Worm (Caenorhabditis elegans): ENCODE data around the gene C28G1.6.
A peak's percentile ranks its signal among the peaks of the same experiment; 100 is the strongest.

The C28G1.6 gene

ce11 chrX:8818438-8818837 is 12.6 kb downstream of the C28G1.6 start:
- TF ChIP-seq ctbp-1 (GFP tag; IDR thresholded peaks at IDR 0.05) (peak; percentile 32; the same call in 1 of the 2 replicates), madf-5 (GFP tag; IDR thresholded peaks at IDR 0.05) (peak; percentile 36 to 58; a peak in 1 of 4 replicates), lin-1 (GFP tag; IDR thresholded peaks at IDR 0.05) (0 out of 2 replicates have a peak, but pooled peaks have one; percentile 9), arid-1 (GFP tag; conservative IDR thresholded peaks at IDR 0.05) (0 out of 2 replicates have a peak, but pooled peaks have one; percentile 12), madf-9 (GFP tag; conservative IDR thresholded peaks at IDR 0.05) (peak; percentile 26; the same call in 1 of the 2 replicates), dmd-8 (GFP tag; IDR thresholded peaks at IDR 0.05) (peak; percentile 53; the same call in 1 of the 2 replicates), hmg-1.1 (GFP tag; IDR thresholded peaks at IDR 0.05) (peak; percentile 26; the same call in 1 of the 2 replicates), lin-38 (GFP tag; IDR thresholded peaks at IDR 0.05) (peak; percentile 55), dmd-9 (GFP tag; IDR thresholded peaks at IDR 0.05) (0 out of 2 replicates have a peak, but pooled peaks have one; percentile 27), vab-7 (GFP tag; IDR thresholded peaks at IDR 0.05) (peak; percentile 43; the same call in 1 of the 2 replicates), D1046.2 (GFP tag; IDR thresholded peaks at IDR 0.05) (peak; percentile 62; the same call in 1 of the 2 replicates), F26F4.8 (GFP tag; conservative IDR thresholded peaks at IDR 0.05) (peak; percentile 69; the same call in 1 of the 2 replicates), mes-2 (tag; optimal IDR thresholded peaks at IDR 0.05; ENCODE audit: poor library complexity, severe bottlenecking) (peak; percentile 12), egl-43 (GFP tag; IDR thresholded peaks at IDR 0.05) (peak; percentile 76), snpc-1.2 (GFP tag; IDR thresholded peaks at IDR 0.05) (peak; percentile 46; the same call in 1 of the 2 replicates), lim-7 (GFP tag; IDR thresholded peaks at IDR 0.05) (peak; percentile 57; the same call in 1 of the 2 replicates), Y48G9A.11 (GFP tag; IDR thresholded peaks at IDR 0.05) (0 out of 2 replicates have a peak, but pooled peaks have one; percentile 19), mxl-2 (GFP tag; conservative IDR thresholded peaks at IDR 0.05) (0 out of 2 replicates have a peak, but pooled peaks have one; percentile 26)

ce11 chrX:8817929-8818328 is 13.1 kb downstream of the C28G1.6 start:
- TF ChIP-seq nhr-10 (tag; optimal IDR thresholded peaks at IDR 0.05) (no peak), jun-1 (tag; optimal IDR thresholded peaks at IDR 0.05) (no peak), F49E8.2 (tag; optimal IDR thresholded peaks at IDR 0.05; ENCODE audit: borderline replicate concordance) (no peak), ceh-44 (GFP tag; IDR thresholded peaks at IDR 0.05) (0 out of 2 replicates have a peak, but pooled peaks have one; percentile 10), ceh-62 (tag; optimal IDR thresholded peaks at IDR 0.05) (no peak), daf-16 (GFP tag; optimal IDR thresholded peaks at IDR 0.05) (no peak), daf-16 (tag; optimal IDR thresholded peaks at IDR 0.05) (peak; percentile 53), F37D6.2 (tag; optimal IDR thresholded peaks at IDR 0.05) (no peak), php-3 (GFP tag; IDR thresholded peaks at IDR 0.05) (0 out of 2 replicates have a peak, but pooled peaks have one; percentile 41), dmd-9 (GFP tag; IDR thresholded peaks at IDR 0.05) (no peak), lim-7 (GFP tag; IDR thresholded peaks at IDR 0.05) (peak; percentile 82), F44E2.7 (GFP tag; IDR thresholded peaks at IDR 0.05) (peak; percentile 89; the same call in 1 of the 2 replicates), nhr-48 (tag; optimal IDR thresholded peaks at IDR 0.05) (no peak), cey-2 (tag; optimal IDR thresholded peaks at IDR 0.05; ENCODE audit: borderline replicate concordance, insufficient read depth) (no peak), ces-1 (GFP tag; optimal IDR thresholded peaks at IDR 0.05) (no peak), vab-7 (GFP tag; IDR thresholded peaks at IDR 0.05) (peak; percentile 61; the same call in 1 of the 2 replicates), nhr-41 (GFP tag; IDR thresholded peaks at IDR 0.05) (peak; percentile 72), lin-13 (GFP tag; optimal IDR thresholded peaks at IDR 0.05) (no peak), tra-1 (GFP tag; IDR thresholded peaks at IDR 0.05) (peak; percentile 66; the same call in 1 of the 2 replicates), unc-62 (GFP tag; optimal IDR thresholded peaks at IDR 0.05 in 1 of 2) (no peak), unc-62 (tag; optimal IDR thresholded peaks at IDR 0.05) (no peak), hlh-11 (tag; optimal IDR thresholded peaks at IDR 0.05) (peak; percentile 12), Y5F2A.4 (GFP tag; optimal IDR thresholded peaks at IDR 0.05) (no peak), lin-39 (tag; optimal IDR thresholded peaks at IDR 0.05) (no peak), dpl-1 (GFP tag; optimal IDR thresholded peaks at IDR 0.05) (no peak), hif-1 (tag; optimal IDR thresholded peaks at IDR 0.05) (no peak), attf-4 (tag; optimal IDR thresholded peaks at IDR 0.05) (no peak), snpc-4 (tag; optimal IDR thresholded peaks at IDR 0.05) (no peak), zip-2 (tag; optimal IDR thresholded peaks at IDR 0.05) (no peak), arid-1 (GFP tag; conservative IDR thresholded peaks at IDR 0.05) (peak; percentile 71; the same call in 1 of the 2 replicates), dmd-8 (GFP tag; IDR thresholded peaks at IDR 0.05) (peak; percentile 72; the same call in 1 of the 2 replicates), Y48G9A.11 (GFP tag; IDR thresholded peaks at IDR 0.05) (0 out of 2 replicates have a peak, but pooled peaks have one; percentile 11), unc-130 (GFP tag; optimal IDR thresholded peaks at IDR 0.05) (no peak), duxl-1 (tag; optimal IDR thresholded peaks at IDR 0.05; ENCODE audit: poor library complexity) (no peak), Y105C5A.15 (GFP tag; IDR thresholded peaks at IDR 0.05) (peak; percentile 81; the same call in 1 of the 2 replicates)
